Fruit fly (Drosophila melanogaster) whole organism, embryonic: ENCODE measurements around the gene CG7333.

ENCODE experiments used
- Antp ChIP-seq: fragments of 200-800 bp; sonication (Bioruptor generic); optimal IDR thresholded peaks from 3 replicates; lab custom pipeline; 2016; ENCODE audit warnings: missing biosample characterization, missing genetic modification characterization
- Blimp-1 ChIP-seq: fragments of 200-800 bp; sonication (Bioruptor generic); optimal IDR thresholded peaks from 3 replicates; lab custom pipeline; 2018; ENCODE audit warnings: missing biosample characterization, missing genetic modification characterization, mild to moderate bottlenecking, moderate library complexity, missing genetic modification reagents
- CG10431 ChIP-seq: fragments of 200-800 bp; sonication (Bioruptor generic); optimal IDR thresholded peaks from 3 replicates; lab custom pipeline; 2018; ENCODE audit warnings: missing biosample characterization, mild to moderate bottlenecking, missing genetic modification characterization
- CG10543 ChIP-seq: fragments of 200-800 bp; sonication (Bioruptor generic); optimal IDR thresholded peaks from 3 replicates; lab custom pipeline; 2017; ENCODE audit warnings: missing biosample characterization, mild to moderate bottlenecking, missing genetic modification characterization, moderate library complexity
- CG12071 ChIP-seq: fragments of 200-800 bp; sonication (Bioruptor generic); optimal IDR thresholded peaks from 3 replicates; lab custom pipeline; 2018; ENCODE audit warnings: missing biosample characterization, mild to moderate bottlenecking, missing genetic modification characterization
- CG13123 ChIP-seq: fragments of 200-800 bp; sonication (Bioruptor generic); optimal IDR thresholded peaks from 2 replicates; lab custom pipeline; 2016; ENCODE audit warnings: missing biosample characterization, missing genetic modification characterization
- CG18599 ChIP-seq: fragments of 200-800 bp; sonication (Bioruptor generic); optimal IDR thresholded peaks from 3 replicates; lab custom pipeline; 2017; ENCODE audit warnings: missing biosample characterization, missing genetic modification characterization, mild to moderate bottlenecking, moderate library complexity, missing genetic modification reagents
- CG2678 ChIP-seq: fragments of 200-800 bp; sonication (Bioruptor generic); optimal IDR thresholded peaks from 3 replicates; lab custom pipeline; 2019; ENCODE audit warnings: missing biosample characterization, mild to moderate bottlenecking, missing genetic modification characterization, moderate library complexity
- CG2712 ChIP-seq: fragments of 200-800 bp; optimal IDR thresholded peaks from 3 replicates; lab custom pipeline; 2019; ENCODE audit warnings: missing biosample characterization, mild to moderate bottlenecking, missing genetic modification characterization, moderate library complexity
- CG33213 ChIP-seq: fragments of 200-800 bp; sonication (Bioruptor generic); optimal IDR thresholded peaks from 3 replicates; lab custom pipeline; 2016; ENCODE audit warnings: missing biosample characterization, missing genetic modification characterization
- CG4282 ChIP-seq: fragments of 200-800 bp; sonication (Bioruptor generic); optimal IDR thresholded peaks from 2 replicates; lab custom pipeline; 2016; ENCODE audit warnings: missing biosample characterization, missing genetic modification characterization
- CG7745 ChIP-seq: fragments of 200-800 bp; sonication (Bioruptor generic); optimal IDR thresholded peaks from 2 replicates; lab custom pipeline; 2018; ENCODE audit warnings: missing biosample characterization, mild to moderate bottlenecking, missing genetic modification characterization, moderate library complexity
- CG8388 ChIP-seq: fragments of 200-800 bp; sonication (Bioruptor generic); optimal IDR thresholded peaks from 2 replicates; lab custom pipeline; 2019; ENCODE audit warnings: missing biosample characterization, mild to moderate bottlenecking, missing genetic modification characterization, moderate library complexity
- CG8478 ChIP-seq: fragments of >200 bp; optimal IDR thresholded peaks from 2 replicates; lab custom pipeline; 2018
- Dbx ChIP-seq: fragments of 200-800 bp; sonication (Bioruptor generic); IDR thresholded peaks from 3 replicates; pipeline ENCODE4 v1.3.6; 2022; ENCODE audit warnings: missing biosample characterization, missing genetic modification characterization
- Dll ChIP-seq: fragments of 200-800 bp; sonication (Bioruptor generic); IDR thresholded peaks from 4 replicates; pipeline ENCODE4 v1.3.6; 2022; ENCODE audit warnings: missing biosample characterization, missing genetic modification characterization; ENCODE audit not compliant: partially characterized antibody
- Doc2 ChIP-seq: fragments of 200-800 bp; sonication (Bioruptor generic); IDR thresholded peaks from 2 replicates; pipeline ENCODE4 v1.3.6; 2022; ENCODE audit warnings: missing biosample characterization, missing genetic modification characterization
- Elba2 ChIP-seq: fragments of 200-800 bp; sonication (Bioruptor generic); optimal IDR thresholded peaks from 3 replicates; lab custom pipeline; 2016; ENCODE audit warnings: missing biosample characterization, missing genetic modification characterization
- Ets97D ChIP-seq: fragments of 200-800 bp; sonication (Bioruptor generic); optimal IDR thresholded peaks from 3 replicates; lab custom pipeline; 2016; ENCODE audit warnings: missing biosample characterization, missing genetic modification characterization
- Fer2 ChIP-seq: fragments of 200-800 bp; sonication (Bioruptor generic); optimal IDR thresholded peaks from 2 replicates; lab custom pipeline; 2018; ENCODE audit warnings: missing biosample characterization, mild to moderate bottlenecking, missing genetic modification characterization, moderate library complexity
- GATAe ChIP-seq: fragments of 200-800 bp; sonication (Bioruptor generic); conservative IDR thresholded peaks from 2 replicates; pipeline ENCODE4 v1.3.6; 2022; ENCODE audit warnings: missing biosample characterization, missing genetic modification characterization
- Gsc ChIP-seq: fragments of 200-800 bp; sonication (Bioruptor generic); IDR thresholded peaks from 2 replicates; pipeline ENCODE4 v1.3.6; 2022; ENCODE audit warnings: missing biosample characterization, missing genetic modification characterization
- Hey ChIP-seq: fragments of 200-800 bp; sonication (Bioruptor generic); optimal IDR thresholded peaks from 3 replicates; lab custom pipeline; 2018; ENCODE audit warnings: missing biosample characterization, mild to moderate bottlenecking, missing genetic modification characterization
- HmgD ChIP-seq: fragments of 200-800 bp; sonication (Bioruptor generic); optimal IDR thresholded peaks from 3 replicates; lab custom pipeline; 2016; ENCODE audit warnings: missing biosample characterization, missing genetic modification characterization
- HmgZ ChIP-seq: fragments of 200-800 bp; sonication (Bioruptor generic); optimal IDR thresholded peaks from 2 replicates; lab custom pipeline; 2018; ENCODE audit warnings: missing biosample characterization, mild to moderate bottlenecking, missing genetic modification characterization
- Hr78 ChIP-seq, 2 experiments: fragments of 200-800 bp in 1 of 2; fragments of >200 bp in 1 of 2; sonication (Bioruptor generic) in 1 of 2; optimal IDR thresholded peaks; 2 replicates each; lab custom pipeline; 2017 to 2019; ENCODE audit warnings: missing biosample characterization in 2 of 2, missing genetic modification characterization in 2 of 2, mild to moderate bottlenecking in 1 of 2, moderate library complexity in 1 of 2
- Hsf ChIP-seq: fragments of 200-800 bp; sonication (Bioruptor generic); optimal IDR thresholded peaks from 3 replicates; lab custom pipeline; 2016; ENCODE audit warnings: missing biosample characterization, missing genetic modification characterization
- Lhr ChIP-seq: fragments of 200-800 bp; sonication (Bioruptor generic); optimal IDR thresholded peaks from 3 replicates; lab custom pipeline; 2017; ENCODE audit warnings: mild to moderate bottlenecking, missing biosample characterization, missing genetic modification reagents, missing genetic modification characterization
- Mad ChIP-seq: fragments of 200-800 bp; sonication (Bioruptor generic); optimal IDR thresholded peaks from 2 replicates; lab custom pipeline; 2016; ENCODE audit warnings: missing biosample characterization, missing genetic modification characterization
- Mrtf ChIP-seq: fragments of 200-800 bp; sonication (Bioruptor generic); IDR thresholded peaks from 3 replicates; pipeline ENCODE4 v1.3.6; 2022; ENCODE audit warnings: missing biosample characterization, missing genetic modification characterization
- Myb ChIP-seq: fragments of 200-800 bp; sonication (Bioruptor generic); optimal IDR thresholded peaks from 2 replicates; lab custom pipeline; 2016; ENCODE audit warnings: missing biosample characterization, missing genetic modification characterization
- PHDP ChIP-seq: fragments of 200-800 bp; sonication (Bioruptor generic); optimal IDR thresholded peaks from 3 replicates; lab custom pipeline; 2018; ENCODE audit warnings: missing biosample characterization, mild to moderate bottlenecking, missing genetic modification characterization, moderate library complexity
- Pdp1 ChIP-seq, 2 experiments: fragments of 200-800 bp; sonication (Bioruptor generic); optimal IDR thresholded peaks; 3 replicates each; lab custom pipeline; 2016; ENCODE audit warnings: missing biosample characterization in 2 of 2, missing genetic modification characterization in 2 of 2, mild to moderate bottlenecking in 1 of 2, moderate library complexity in 1 of 2
- Rfx ChIP-seq: fragments of 200-800 bp; sonication (Bioruptor generic); IDR thresholded peaks from 2 replicates; pipeline ENCODE4 v1.3.6; 2022; ENCODE audit warnings: missing biosample characterization, missing genetic modification characterization
- aop ChIP-seq: fragments of 200-800 bp; sonication (Bioruptor generic); IDR thresholded peaks from 2 replicates; pipeline ENCODE4 v1.3.6; 2022; ENCODE audit warnings: missing biosample characterization, missing genetic modification characterization
- bcd ChIP-seq: fragments of 200-800 bp; sonication (Bioruptor generic); optimal IDR thresholded peaks from 2 replicates; lab custom pipeline; 2017; ENCODE audit warnings: missing biosample characterization, mild to moderate bottlenecking, missing genetic modification characterization
- br ChIP-seq: fragments of >200 bp; optimal IDR thresholded peaks from 2 replicates; lab custom pipeline; 2017
- btn ChIP-seq: fragments of 200-800 bp; sonication (Bioruptor generic); optimal IDR thresholded peaks from 2 replicates; lab custom pipeline; 2016; ENCODE audit warnings: missing biosample characterization, missing genetic modification characterization
- cwo ChIP-seq: fragments of 200-800 bp; sonication (Bioruptor generic); optimal IDR thresholded peaks from 3 replicates; lab custom pipeline; 2017; ENCODE audit warnings: missing biosample characterization, missing genetic modification characterization, mild to moderate bottlenecking, moderate library complexity, missing genetic modification reagents
- fu2 ChIP-seq: fragments of 200-800 bp; sonication (Bioruptor generic); optimal IDR thresholded peaks from 2 replicates; lab custom pipeline; 2016; ENCODE audit warnings: missing biosample characterization, missing genetic modification characterization
- gcm ChIP-seq: fragments of 200-800 bp; sonication (Bioruptor generic); optimal IDR thresholded peaks from 2 replicates; lab custom pipeline; 2019; ENCODE audit warnings: missing biosample characterization, mild to moderate bottlenecking, missing genetic modification characterization, moderate library complexity
- gcm2 ChIP-seq: fragments of 200-800 bp; sonication (Bioruptor generic); optimal IDR thresholded peaks from 2 replicates; lab custom pipeline; 2016; ENCODE audit warnings: missing biosample characterization, missing genetic modification characterization
- gfzf ChIP-seq: fragments of 200-800 bp; sonication (Bioruptor generic); optimal IDR thresholded peaks from 2 replicates; lab custom pipeline; 2016; ENCODE audit warnings: missing biosample characterization, mild to moderate bottlenecking, missing genetic modification characterization, moderate library complexity
- grn ChIP-seq: fragments of 200-800 bp; sonication (Bioruptor generic); optimal IDR thresholded peaks from 3 replicates; lab custom pipeline; 2017; ENCODE audit warnings: missing biosample characterization, missing genetic modification characterization
- gro ChIP-seq: fragments of 200-800 bp; sonication (Bioruptor generic); optimal IDR thresholded peaks from 2 replicates; lab custom pipeline; 2016; ENCODE audit warnings: missing biosample characterization, missing genetic modification characterization
- gsb-n ChIP-seq: fragments of 200-800 bp; sonication (Bioruptor generic); optimal IDR thresholded peaks from 3 replicates; lab custom pipeline; 2018; ENCODE audit warnings: missing biosample characterization, mild to moderate bottlenecking, missing genetic modification characterization
- lab ChIP-seq: fragments of 200-800 bp; sonication (Bioruptor generic); optimal IDR thresholded peaks from 3 replicates; lab custom pipeline; 2017; ENCODE audit warnings: missing biosample characterization, missing genetic modification characterization, mild to moderate bottlenecking, moderate library complexity, missing genetic modification reagents
- odd ChIP-seq: fragments of 200-800 bp; sonication (Bioruptor generic); optimal IDR thresholded peaks from 2 replicates; lab custom pipeline; 2017; ENCODE audit warnings: missing biosample characterization, mild to moderate bottlenecking, missing genetic modification characterization
- ranshi ChIP-seq: fragments of 200-800 bp; sonication (Bioruptor generic); IDR thresholded peaks from 2 replicates; pipeline ENCODE4 v1.3.6; 2022; ENCODE audit warnings: missing biosample characterization, missing genetic modification characterization
- sd ChIP-seq: fragments of 200-800 bp; sonication (Bioruptor generic); optimal IDR thresholded peaks from 3 replicates; lab custom pipeline; 2018; ENCODE audit warnings: missing biosample characterization, mild to moderate bottlenecking, missing genetic modification characterization, moderate library complexity
- sens-2 ChIP-seq: fragments of 200-800 bp; sonication (Bioruptor generic); IDR thresholded peaks from 2 replicates; pipeline ENCODE4 v1.3.6; 2022; ENCODE audit warnings: missing biosample characterization, missing genetic modification characterization
- zfh1 ChIP-seq: fragments of 200-800 bp; sonication (Bioruptor generic); IDR thresholded peaks from 3 replicates; pipeline ENCODE4 v1.3.6; 2022; ENCODE audit warnings: missing biosample characterization, missing genetic modification characterization

Gene CG7333

DNA sequence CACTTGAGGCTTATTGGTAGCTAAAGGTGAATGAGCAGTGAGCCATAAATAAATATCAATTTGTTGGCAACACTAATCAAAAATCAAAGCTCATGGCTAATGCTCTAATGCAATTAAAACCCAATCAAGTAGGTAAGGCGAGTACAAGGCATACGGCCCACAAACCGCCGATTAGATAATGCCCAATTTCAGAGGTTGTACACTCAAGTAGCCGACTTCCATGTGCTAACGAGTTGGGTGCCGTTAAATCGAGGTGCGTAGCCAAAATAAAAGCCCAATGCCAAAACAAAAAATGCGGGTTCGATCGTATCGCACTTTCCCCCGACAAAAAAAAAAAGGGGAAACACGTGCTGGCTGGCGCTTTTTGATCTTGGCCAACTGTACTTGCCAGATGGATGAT is 21.6 kb downstream of the CG7333 start (continued):
- peak; percentile 84 for TF ChIP-seq Hey (tag; lab: Kevin White, UChicago)
- TF ChIP-seq Gsc (GFP tag; lab: Robert Waterston, UW) = no peak
- TF ChIP-seq HmgD (GFP tag; lab: Kevin White, UChicago) = no peak
- peak; percentile 20 for TF ChIP-seq CG12071
- TF ChIP-seq CG8478 (lab: Kevin White, UChicago) = no peak
- TF ChIP-seq CG13123 = no peak
- no peak for TF ChIP-seq Elba2 (GFP tag; lab: Kevin White, UChicago)
- TF ChIP-seq gcm (GFP tag; lab: Kevin White, UChicago) = no peak
- TF ChIP-seq Lhr (GFP tag; lab: Kevin White, UChicago) = no peak
- TF ChIP-seq CG2678 = peak; percentile 32
- TF ChIP-seq btn (GFP tag; lab: Kevin White, UChicago) = no peak
- TF ChIP-seq CG7745 (tag; lab: Kevin White, UChicago) = no peak
- peak; percentile 50 for TF ChIP-seq HmgZ (tag; lab: Kevin White, UChicago)
- TF ChIP-seq gfzf = no peak
- no peak for TF ChIP-seq Hr78 (GFP tag; optimal IDR thresholded peaks at IDR 0.05; lab: Kevin White, UChicago)
- no peak for TF ChIP-seq zfh1 (GFP tag; lab: Robert Waterston, UW)
- TF ChIP-seq lab (GFP tag; lab: Kevin White, UChicago) = peak; percentile 39
- peak; percentile 74 for TF ChIP-seq sens-2 (GFP tag; lab: Robert Waterston, UW)
- TF ChIP-seq GATAe = peak; percentile 77; the same call in 1 of the 2 replicates
- TF ChIP-seq Doc2 = no peak
- TF ChIP-seq Rfx = peak; percentile 9; the same call in 1 of the 2 replicates
- TF ChIP-seq Mrtf (GFP tag; lab: Robert Waterston, UW) = no peak
- peak; percentile 85 for TF ChIP-seq gro
- TF ChIP-seq CG33213 (GFP tag; lab: Kevin White, UChicago) = no peak
- peak; percentile 35 for TF ChIP-seq PHDP (tag; lab: Kevin White, UChicago)
- peak; percentile 82 for TF ChIP-seq cwo (GFP tag; lab: Kevin White, UChicago)
- TF ChIP-seq Fer2 (tag; lab: Kevin White, UChicago) = peak; percentile 6
- TF ChIP-seq grn (GFP tag; lab: Kevin White, UChicago) = peak; percentile 16
- no peak for TF ChIP-seq Mad (GFP tag; lab: Kevin White, UChicago)
- peak in 1 of 2 experiments; percentile 38 for TF ChIP-seq Pdp1 (GFP tag; optimal IDR thresholded peaks at IDR 0.05; lab: Kevin White, UChicago)
- no peak for TF ChIP-seq Blimp-1 (GFP tag; lab: Kevin White, UChicago)
- no peak for TF ChIP-seq CG2712 (tag; lab: Kevin White, UChicago)
- no peak for TF ChIP-seq aop (GFP tag; lab: Robert Waterston, UW)
- peak; percentile 56 for TF ChIP-seq CG10543 (GFP tag; lab: Kevin White, UChicago)
- peak; percentile 90 for TF ChIP-seq sd (tag; lab: Kevin White, UChicago)

DNA sequence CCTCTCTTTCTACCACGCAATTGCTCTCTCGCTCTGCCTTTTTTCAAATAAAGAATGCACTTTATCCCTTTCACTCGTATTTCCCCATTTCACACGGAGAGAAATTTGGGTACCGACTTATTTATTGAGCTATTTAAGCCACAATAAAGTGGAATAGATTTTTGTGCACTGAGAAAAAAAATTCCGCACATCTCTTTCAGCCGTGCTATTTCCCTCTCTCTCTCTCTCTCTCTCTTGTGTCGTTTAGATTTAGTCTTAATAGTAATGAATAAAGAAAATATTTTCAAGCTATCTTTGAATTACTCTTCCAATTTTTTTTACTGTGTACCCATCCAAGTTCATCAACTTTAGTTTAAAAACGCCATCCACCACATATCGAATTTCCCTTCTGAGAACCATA is 23.2 kb downstream of the CG7333 start:
- TF ChIP-seq Dll (GFP tag; lab: Robert Waterston, UW) (no peak), Hsf (peak; percentile 65), gsb-n (peak; percentile 43), Ets97D (GFP tag; lab: Kevin White, UChicago) (peak; percentile 36), Antp (GFP tag; lab: Kevin White, UChicago) (peak; percentile 43), Myb (peak; percentile 10), gcm2 (no peak), fu2 (peak; percentile 48), CG18599 (GFP tag; lab: Kevin White, UChicago) (peak; percentile 55), bcd (peak; percentile 48), Dbx (peak; percentile 55; the same call in 1 of the 3 replicates), CG10431 (GFP tag; lab: Kevin White, UChicago) (no peak), CG4282 (no peak), br (lab: Kevin White, UChicago) (no peak), HmgZ (tag; lab: Kevin White, UChicago) (no peak), Hey (tag; lab: Kevin White, UChicago) (no peak), CG8388 (GFP tag; lab: Kevin White, UChicago) (peak; percentile 56), odd (GFP tag; lab: Kevin White, UChicago) (no peak), ranshi (GFP tag; lab: Robert Waterston, UW) (peak; percentile 69), GATAe (no peak)
